Fruit fly (Drosophila melanogaster) whole organism, wandering third instar larva: ENCODE measurements around the gene Spn100A.

Source experiments
- OdsH ChIP-seq: fragments of 200-800 bp; sonication (Bioruptor generic); optimal IDR thresholded peaks from 2 replicates; lab custom pipeline; 2016; ENCODE audit warnings: missing biosample characterization, mild to moderate bottlenecking, missing genetic modification characterization
- dsf ChIP-seq: sonication (Bioruptor generic); optimal IDR thresholded peaks from 2 replicates; lab custom pipeline; 2016; ENCODE audit warnings: missing biosample characterization, missing genetic modification characterization, borderline replicate concordance
- ey ChIP-seq: fragments of 200-800 bp; sonication (Bioruptor generic); optimal IDR thresholded peaks from 2 replicates; lab custom pipeline; 2016; ENCODE audit warnings: missing biosample characterization, missing genetic modification characterization
- foxo ChIP-seq, 2 experiments: fragments of 200-800 bp; sonication (Bioruptor generic); optimal IDR thresholded peaks; 2 replicates in 1 of 2; 3 replicates in 1 of 2; lab custom pipeline; 2016 to 2017; ENCODE audit warnings: missing biosample characterization in 2 of 2, missing genetic modification characterization in 2 of 2
- fru ChIP-seq: fragments of 200-800 bp; sonication (Bioruptor generic); optimal IDR thresholded peaks from 3 replicates; lab custom pipeline; 2016; ENCODE audit warnings: missing biosample characterization, mild to moderate bottlenecking, missing genetic modification characterization
- h ChIP-seq: fragments of 200-800 bp; sonication (Bioruptor generic); optimal IDR thresholded peaks from 3 replicates; lab custom pipeline; 2016; ENCODE audit warnings: missing biosample characterization, mild to moderate bottlenecking, missing genetic modification characterization
- jim ChIP-seq: fragments of 175-275, 200-325 bp; sonication (Bioruptor generic); optimal IDR thresholded peaks from 2 replicates; lab custom pipeline; 2016; ENCODE audit warnings: missing biosample characterization, mild to moderate bottlenecking, missing genetic modification characterization
- pan ChIP-seq: fragments of >200 bp; optimal IDR thresholded peaks from 2 replicates; lab custom pipeline; 2017
- psq ChIP-seq: fragments of 200-800 bp; sonication (Bioruptor generic); optimal IDR thresholded peaks from 3 replicates; lab custom pipeline; 2017; ENCODE audit warnings: missing biosample characterization, mild to moderate bottlenecking, missing genetic modification characterization, moderate library complexity
- usp ChIP-seq: fragments of >200 bp; optimal IDR thresholded peaks from 2 replicates; lab custom pipeline; 2017; ENCODE audit warnings: missing biosample characterization, missing genetic modification characterization

dm6 chr3R:30721215-30721862, 30.9 kb downstream of the Spn100A start:
- TF ChIP-seq ey (GFP tag; lab: Kevin White, UChicago) (no peak), pan (lab: Kevin White, UChicago) (no peak), psq (GFP tag; lab: Kevin White, UChicago) (no peak), fru (no peak), usp (GFP tag; lab: Kevin White, UChicago) (no peak), jim (GFP tag; lab: Kevin White, UChicago) (no peak), OdsH (GFP tag; lab: Kevin White, UChicago) (no peak), dsf (GFP tag; lab: Kevin White, UChicago) (no peak), h (GFP tag; lab: Kevin White, UChicago) (no peak), foxo (GFP tag; optimal IDR thresholded peaks at IDR 0.05; lab: Kevin White, UChicago) (no peak)
